Worm (Caenorhabditis elegans): Measurements from ENCODE around the gene fkh-9.

DNA sequence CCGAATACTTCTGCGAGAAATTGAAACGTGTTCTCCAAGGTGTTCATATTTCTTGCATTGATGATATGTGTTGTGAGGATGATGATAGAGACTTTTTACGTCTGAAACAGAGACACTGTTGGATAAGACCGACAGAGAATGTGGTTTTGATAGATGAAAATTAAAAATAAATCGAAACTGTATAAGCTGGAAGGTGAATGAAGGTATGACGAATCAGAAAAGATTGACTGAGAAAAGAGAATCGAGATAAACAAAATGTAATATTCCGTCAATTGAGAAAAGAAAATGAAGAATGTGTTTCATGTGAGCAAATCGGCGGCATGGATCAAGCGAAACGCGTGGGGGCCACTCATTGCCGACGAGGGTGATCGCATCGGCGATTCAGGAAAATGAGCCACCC, 30.9 kb upstream of the fkh-9 start, which contains the start of gene ceh-18:
- TF ChIP-seq him-1 (tag; optimal IDR thresholded peaks at IDR 0.05) (no peak), W03F9.2 (tag; optimal IDR thresholded peaks at IDR 0.05) (no peak), dao-5 (tag; optimal IDR thresholded peaks at IDR 0.05) (no peak)

Data from whole organism, L4/young adult.